Fruit fly (Drosophila melanogaster) whole organism, embryonic: Measurements from ENCODE around the gene Lztr1.

Experiments
- CG10147 ChIP-seq: fragments of 200-800 bp; sonication (Bioruptor generic); optimal IDR thresholded peaks from 2 replicates; lab custom pipeline; 2019; ENCODE audit warnings: missing biosample characterization, mild to moderate bottlenecking, missing genetic modification characterization, moderate library complexity
- CG10431 ChIP-seq: fragments of 200-800 bp; sonication (Bioruptor generic); optimal IDR thresholded peaks from 3 replicates; lab custom pipeline; 2018; ENCODE audit warnings: missing biosample characterization, mild to moderate bottlenecking, missing genetic modification characterization
- CG12942 ChIP-seq: fragments of 200-800 bp; sonication (Bioruptor generic); optimal IDR thresholded peaks from 3 replicates; lab custom pipeline; 2016; ENCODE audit warnings: missing biosample characterization, missing genetic modification characterization
- CG13123 ChIP-seq: fragments of 200-800 bp; sonication (Bioruptor generic); optimal IDR thresholded peaks from 2 replicates; lab custom pipeline; 2016; ENCODE audit warnings: missing biosample characterization, missing genetic modification characterization
- CG1529 ChIP-seq: fragments of 200-800 bp; sonication (Bioruptor generic); optimal IDR thresholded peaks from 3 replicates; lab custom pipeline; 2018; ENCODE audit warnings: missing biosample characterization, missing genetic modification characterization
- CG2712 ChIP-seq: fragments of 200-800 bp; optimal IDR thresholded peaks from 3 replicates; lab custom pipeline; 2019; ENCODE audit warnings: missing biosample characterization, mild to moderate bottlenecking, missing genetic modification characterization, moderate library complexity
- CG2875 ChIP-seq: fragments of 200-800 bp; sonication (Bioruptor generic); optimal IDR thresholded peaks from 2 replicates; lab custom pipeline; 2017; ENCODE audit warnings: missing biosample characterization, mild to moderate bottlenecking, missing genetic modification characterization, missing genetic modification reagents
- CG3995 ChIP-seq: fragments of 200-800 bp; sonication (Bioruptor generic); optimal IDR thresholded peaks from 3 replicates; lab custom pipeline; 2016; ENCODE audit warnings: missing biosample characterization, missing genetic modification characterization
- CG4730 ChIP-seq: fragments of 200-800 bp; sonication (Bioruptor generic); IDR thresholded peaks from 2 replicates; pipeline ENCODE4 v1.3.6; 2022; ENCODE audit warnings: missing biosample characterization, missing genetic modification characterization
- CG7745 ChIP-seq: fragments of 200-800 bp; sonication (Bioruptor generic); optimal IDR thresholded peaks from 2 replicates; lab custom pipeline; 2018; ENCODE audit warnings: missing biosample characterization, mild to moderate bottlenecking, missing genetic modification characterization, moderate library complexity
- CG8290 ChIP-seq, 3 experiments: fragments of 200-800 bp; sonication (Bioruptor generic); optimal IDR thresholded peaks; 2 replicates each; lab custom pipeline; 2016 to 2019; ENCODE audit warnings: missing biosample characterization in 3 of 3, missing genetic modification characterization in 3 of 3, mild to moderate bottlenecking in 2 of 3, moderate library complexity in 1 of 3
- CG9215 ChIP-seq: fragments of 200-800 bp; sonication (Bioruptor generic); IDR thresholded peaks from 2 replicates; pipeline ENCODE4 v1.3.6; 2022; ENCODE audit warnings: missing biosample characterization, missing genetic modification characterization
- CG9437 ChIP-seq: fragments of 200-800 bp; sonication (Bioruptor generic); optimal IDR thresholded peaks from 2 replicates; lab custom pipeline; 2018; ENCODE audit warnings: missing biosample characterization, mild to moderate bottlenecking, missing genetic modification characterization
- D19B ChIP-seq: fragments of 200-800 bp; sonication (Bioruptor generic); optimal IDR thresholded peaks from 2 replicates; lab custom pipeline; 2017; ENCODE audit warnings: missing biosample characterization, mild to moderate bottlenecking, missing genetic modification characterization
- Drgx ChIP-seq: fragments of 200-800 bp; sonication (Bioruptor generic); IDR thresholded peaks from 2 replicates; pipeline ENCODE4 v1.3.6; 2022; ENCODE audit warnings: missing biosample characterization, missing genetic modification characterization
- E2f2 ChIP-seq: fragments of 200-800 bp; sonication (Bioruptor generic); IDR thresholded peaks from 2 replicates; pipeline ENCODE4 v1.3.6; 2022; ENCODE audit warnings: missing biosample characterization, missing genetic modification characterization
- Eip74EF ChIP-seq, 2 experiments: fragments of 200-800 bp in 1 of 2; fragments of >200 bp in 1 of 2; sonication (Bioruptor generic) in 1 of 2; optimal IDR thresholded peaks; 2 replicates each; lab custom pipeline; 2017 to 2019; ENCODE audit warnings: missing biosample characterization in 2 of 2, missing genetic modification characterization in 2 of 2, mild to moderate bottlenecking in 1 of 2, moderate library complexity in 1 of 2
- Hand ChIP-seq: fragments of 200-800 bp; sonication (Bioruptor generic); optimal IDR thresholded peaks from 2 replicates; lab custom pipeline; 2017; ENCODE audit warnings: mild to moderate bottlenecking, missing biosample characterization, missing genetic modification reagents, missing genetic modification characterization
- Hr51 ChIP-seq, 2 experiments: fragments of 200-800 bp; sonication (Bioruptor generic); optimal IDR thresholded peaks; 2 replicates in 1 of 2; 3 replicates in 1 of 2; lab custom pipeline; 2016 to 2018; ENCODE audit warnings: missing biosample characterization in 2 of 2, missing genetic modification characterization in 2 of 2, mild to moderate bottlenecking in 1 of 2, moderate library complexity in 1 of 2
- MTF-1 ChIP-seq: fragments of 200-800 bp; sonication (Bioruptor generic); optimal IDR thresholded peaks from 2 replicates; lab custom pipeline; 2018; ENCODE audit warnings: missing biosample characterization, mild to moderate bottlenecking, missing genetic modification characterization, borderline replicate concordance
- Ssrp ChIP-seq: fragments of 200-800 bp; sonication (Bioruptor generic); optimal IDR thresholded peaks from 2 replicates; lab custom pipeline; 2018; ENCODE audit warnings: missing biosample characterization, mild to moderate bottlenecking, missing genetic modification characterization, moderate library complexity
- Xbp1 ChIP-seq: fragments of 200-800 bp; sonication (Bioruptor generic); optimal IDR thresholded peaks from 3 replicates; lab custom pipeline; 2016; ENCODE audit warnings: missing biosample characterization, mild to moderate bottlenecking, missing genetic modification characterization
- YL-1 ChIP-seq: fragments of 200-800 bp; sonication (Bioruptor generic); optimal IDR thresholded peaks from 3 replicates; lab custom pipeline; 2017; ENCODE audit warnings: missing biosample characterization, mild to moderate bottlenecking, missing genetic modification characterization
- ap ChIP-seq: fragments of 200-800 bp; sonication (Bioruptor generic); IDR thresholded peaks from 2 replicates; pipeline ENCODE4 v1.3.6; 2022; ENCODE audit warnings: missing biosample characterization, missing genetic modification characterization
- ara ChIP-seq: fragments of 200-800 bp; sonication (Bioruptor generic); IDR thresholded peaks from 2 replicates; pipeline ENCODE4 v1.3.6; 2022; ENCODE audit warnings: missing biosample characterization, missing genetic modification characterization
- ase ChIP-seq: fragments of 200-800 bp; sonication (Bioruptor generic); IDR thresholded peaks from 3 replicates; pipeline ENCODE4 v1.3.6; 2022; ENCODE audit warnings: missing biosample characterization, missing genetic modification characterization
- bab2 ChIP-seq: fragments of 200-800 bp; sonication (Bioruptor generic); optimal IDR thresholded peaks from 2 replicates; lab custom pipeline; 2016; ENCODE audit warnings: missing biosample characterization, missing genetic modification characterization
- chn ChIP-seq: fragments of 200-800 bp; sonication (Bioruptor generic); optimal IDR thresholded peaks from 2 replicates; lab custom pipeline; 2016; ENCODE audit warnings: missing biosample characterization, missing genetic modification characterization
- ham ChIP-seq: fragments of 200-800 bp; sonication (Bioruptor generic); IDR thresholded peaks from 2 replicates; pipeline ENCODE4 v1.3.6; 2022; ENCODE audit warnings: missing biosample characterization, missing genetic modification characterization
- hkb ChIP-seq, 2 experiments: fragments of 200-800 bp in 1 of 2; fragments of >200 bp in 1 of 2; sonication (Bioruptor generic) in 1 of 2; IDR thresholded peaks in 1 of 2; optimal IDR thresholded peaks in 1 of 2; 2 replicates each; pipeline versions ENCODE4 v1.3.6 to Lab custom; 2017 to 2022; ENCODE audit warnings: missing biosample characterization in 1 of 2, missing genetic modification characterization in 1 of 2
- inv ChIP-seq: fragments of 200-800 bp; sonication (Bioruptor generic); IDR thresholded peaks from 2 replicates; pipeline ENCODE4 v1.3.6; 2022; ENCODE audit warnings: missing biosample characterization, missing genetic modification characterization; ENCODE audit not compliant: partially characterized antibody
- jumu ChIP-seq: fragments of 200-800 bp; sonication (Bioruptor generic); optimal IDR thresholded peaks from 3 replicates; lab custom pipeline; 2016; ENCODE audit warnings: missing biosample characterization, missing genetic modification characterization
- knrl ChIP-seq: fragments of 200-800 bp; sonication (Bioruptor generic); IDR thresholded peaks from 3 replicates; pipeline ENCODE4 v1.3.6; 2022; ENCODE audit warnings: missing biosample characterization, missing genetic modification characterization; ENCODE audit not compliant: partially characterized antibody
- lilli ChIP-seq: fragments of 200-800 bp; sonication (Bioruptor generic); optimal IDR thresholded peaks from 3 replicates; lab custom pipeline; 2016; ENCODE audit warnings: missing biosample characterization, missing genetic modification characterization
- nom ChIP-seq: fragments of 200-800 bp; sonication (Bioruptor generic); optimal IDR thresholded peaks from 2 replicates; lab custom pipeline; 2017; ENCODE audit warnings: missing biosample characterization, missing genetic modification characterization, mild to moderate bottlenecking, moderate library complexity, missing genetic modification reagents
- onecut ChIP-seq: fragments of 200-800 bp; sonication (Bioruptor generic); IDR thresholded peaks from 2 replicates; pipeline ENCODE4 v1.3.6; 2022; ENCODE audit warnings: missing biosample characterization, missing genetic modification characterization
- p53 ChIP-seq: fragments of 200-800 bp; sonication (Bioruptor generic); optimal IDR thresholded peaks from 2 replicates; lab custom pipeline; 2016; ENCODE audit warnings: missing biosample characterization, missing genetic modification characterization
- pros ChIP-seq: fragments of 200-800 bp; sonication (Bioruptor generic); optimal IDR thresholded peaks from 3 replicates; lab custom pipeline; 2019; ENCODE audit warnings: missing biosample characterization, mild to moderate bottlenecking, missing genetic modification characterization, moderate library complexity
- pum ChIP-seq: fragments of 200-800 bp; sonication (Bioruptor generic); optimal IDR thresholded peaks from 2 replicates; lab custom pipeline; 2016; ENCODE audit warnings: missing biosample characterization, missing genetic modification characterization
- slbo ChIP-seq: fragments of 200-800 bp; sonication (Bioruptor generic); IDR thresholded peaks from 2 replicates; pipeline ENCODE4 v1.3.6; 2022; ENCODE audit warnings: missing biosample characterization, missing genetic modification characterization
- tll ChIP-seq, 2 experiments: fragments of 200-800 bp in 1 of 2; fragments of >200 bp in 1 of 2; sonication (Bioruptor generic) in 1 of 2; optimal IDR thresholded peaks; 2 replicates each; lab custom pipeline; 2017 to 2019; ENCODE audit warnings: missing biosample characterization in 2 of 2, missing genetic modification characterization in 2 of 2, mild to moderate bottlenecking in 1 of 2, moderate library complexity in 1 of 2
- tup ChIP-seq: fragments of 200-800 bp; sonication (Bioruptor generic); optimal IDR thresholded peaks from 2 replicates; lab custom pipeline; 2016; ENCODE audit warnings: missing biosample characterization, mild to moderate bottlenecking, missing genetic modification characterization, moderate library complexity
- usp ChIP-seq: fragments of >200 bp; optimal IDR thresholded peaks from 2 replicates; lab custom pipeline; 2017; ENCODE audit warnings: missing biosample characterization, missing genetic modification characterization
- vvl ChIP-seq: fragments of 200-800 bp; sonication (Bioruptor generic); IDR thresholded peaks from 2 replicates; pipeline ENCODE4 v1.3.6; 2022; ENCODE audit warnings: missing biosample characterization, missing genetic modification characterization

The Lztr1 gene

dm6 chrX:898367-898766 lies 29.0 kb downstream of the Lztr1 start (continued):
- TF ChIP-seq bab2 (GFP tag; lab: Kevin White, UChicago): no peak
- no peak for TF ChIP-seq onecut (GFP tag; lab: Robert Waterston, UW)
- no peak for TF ChIP-seq ham (GFP tag; lab: Robert Waterston, UW)
- 0 out of 2 replicates have a peak, but pooled peaks have one; percentile 16 for TF ChIP-seq vvl
- TF ChIP-seq knrl (GFP tag; lab: Robert Waterston, UW): no peak
- TF ChIP-seq YL-1: no peak
- TF ChIP-seq nom (GFP tag; lab: Kevin White, UChicago): peak; percentile 20
- no peak for TF ChIP-seq ase (GFP tag; lab: Robert Waterston, UW)

dm6 chrX:894182-894581 lies 33.2 kb downstream of the Lztr1 start, which contains the start of gene CG11663:
Gene CG11663, plus strand, starts transcription at chrX:894482.
- no peak for TF ChIP-seq CG7745 (tag; lab: Kevin White, UChicago)
- no peak for TF ChIP-seq inv (GFP tag; lab: Robert Waterston, UW)
- no peak for TF ChIP-seq Drgx (GFP tag; lab: Robert Waterston, UW)
- no peak for TF ChIP-seq MTF-1 (GFP tag; lab: Kevin White, UChicago)

- TF ChIP-seq chn (GFP tag; lab: Kevin White, UChicago) (no peak), E2f2 (GFP tag; lab: Robert Waterston, UW) (no peak), CG13123 (GFP tag; lab: Kevin White, UChicago) (no peak), Hand (GFP tag; lab: Kevin White, UChicago) (no peak), slbo (no peak), CG9215 (GFP tag; lab: Robert Waterston, UW) (no peak), Ssrp (tag; lab: Kevin White, UChicago) (no peak)
These were observed 52.0 kb downstream of the Lztr1 start, which contains the start of gene CG11664 for dm6 chrX:875432-875831. Gene CG11664, plus strand, starts transcription at chrX:875732.

dm6 chrX:873739-874138 lies 53.6 kb downstream of the Lztr1 start:
- peak; percentile 24 for TF ChIP-seq Xbp1
- no peak for TF ChIP-seq usp (GFP tag; lab: Kevin White, UChicago)
- no peak for TF ChIP-seq CG9437 (GFP tag; lab: Kevin White, UChicago)
- TF ChIP-seq ara (GFP tag; lab: Robert Waterston, UW): no peak
- no peak for TF ChIP-seq ham (GFP tag; lab: Robert Waterston, UW)
- no peak for TF ChIP-seq p53 (GFP tag; lab: Kevin White, UChicago)
- no peak for TF ChIP-seq ase (GFP tag; lab: Robert Waterston, UW)
- TF ChIP-seq CG8290 (GFP tag; optimal IDR thresholded peaks at IDR 0.05; lab: Kevin White, UChicago): no peak
- peak in 1 of 2 experiments; percentile 18 for TF ChIP-seq CG8290 (tag; optimal IDR thresholded peaks at IDR 0.05; lab: Kevin White, UChicago)
- TF ChIP-seq ap: no peak
- TF ChIP-seq pum (GFP tag; lab: Kevin White, UChicago): no peak
- no peak for TF ChIP-seq CG2875
- no peak for TF ChIP-seq Ssrp (tag; lab: Kevin White, UChicago)
- TF ChIP-seq tll (GFP tag; optimal IDR thresholded peaks at IDR 0.05; lab: Kevin White, UChicago): no peak
- no peak for TF ChIP-seq CG4730 (GFP tag; lab: Robert Waterston, UW)
- peak in 1 of 2 experiments; percentile 27 for TF ChIP-seq Hr51 (GFP tag; optimal IDR thresholded peaks at IDR 0.05; lab: Kevin White, UChicago)
- no peak for TF ChIP-seq CG10147 (GFP tag; lab: Kevin White, UChicago)
- no peak for TF ChIP-seq tup (GFP tag; lab: Kevin White, UChicago)
- no peak for TF ChIP-seq CG10431 (GFP tag; lab: Kevin White, UChicago)
- TF ChIP-seq CG1529 (GFP tag; lab: Kevin White, UChicago): no peak
- TF ChIP-seq jumu (GFP tag; lab: Kevin White, UChicago): peak; percentile 4
- TF ChIP-seq lilli (GFP tag; lab: Kevin White, UChicago): peak; percentile 36
- TF ChIP-seq hkb (optimal IDR thresholded peaks at IDR 0.05; lab: Kevin White, UChicago): no peak
- TF ChIP-seq hkb (GFP tag; IDR thresholded peaks at IDR 0.05; lab: Robert Waterston, UW): no peak
- no peak for TF ChIP-seq CG3995 (GFP tag; lab: Kevin White, UChicago)
- no peak for TF ChIP-seq CG12942 (GFP tag; lab: Kevin White, UChicago)
- TF ChIP-seq CG2712 (tag; lab: Kevin White, UChicago): peak; percentile 8
- no peak for TF ChIP-seq D19B (GFP tag; lab: Kevin White, UChicago)
- no peak for TF ChIP-seq pros (GFP tag; lab: Kevin White, UChicago)
- TF ChIP-seq Eip74EF (GFP tag; optimal IDR thresholded peaks at IDR 0.05; lab: Kevin White, UChicago): no peak
